Worm (Caenorhabditis elegans) whole organism, young adult: ENCODE data around the gene srt-39.

Experiments used
- T26A5.8 ChIP-seq: sonication (generic microtip); optimal IDR thresholded peaks from 2 replicates; lab custom pipeline; 2016; ENCODE audit warnings: missing genetic modification characterization, missing compliant biosample characterization
- aptf-2 ChIP-seq: fragments of 200-800 bp; sonication (Bioruptor generic); conservative IDR thresholded peaks from 2 replicates; pipeline ENCODE4 v1.3.6; 2022; ENCODE audit warnings: missing genetic modification reagents, missing genetic modification characterization, missing compliant biosample characterization
- athp-1 ChIP-seq: sonication (generic microtip); optimal IDR thresholded peaks from 2 replicates; lab custom pipeline; 2017; ENCODE audit warnings: mild to moderate bottlenecking, missing genetic modification characterization, missing compliant biosample characterization
- ceh-79 ChIP-seq: sonication (generic microtip); optimal IDR thresholded peaks from 2 replicates; lab custom pipeline; 2017; ENCODE audit warnings: mild to moderate bottlenecking, missing genetic modification characterization, missing compliant biosample characterization
- dpl-1 ChIP-seq: fragments of 150-350 bp; optimal IDR thresholded peaks from 2 replicates; lab custom pipeline; 2014; ENCODE audit warnings: missing biosample characterization, missing genetic modification reagents, missing genetic modification characterization
- ekl-4 ChIP-seq: fragments of 200-800 bp; sonication (Bioruptor generic); IDR thresholded peaks from 2 replicates; pipeline ENCODE4 v1.3.6; 2022; ENCODE audit warnings: missing genetic modification reagents, missing genetic modification characterization, missing compliant biosample characterization
- nfya-2 ChIP-seq: fragments of 200-800 bp; sonication (Bioruptor generic); IDR thresholded peaks from 2 replicates; pipeline ENCODE4 v1.3.6; 2022; ENCODE audit warnings: missing genetic modification reagents, missing genetic modification characterization, missing compliant biosample characterization
- pbrm-1 ChIP-seq: fragments of 200-800 bp; sonication (Bioruptor generic); IDR thresholded peaks from 2 replicates; pipeline ENCODE4 v1.3.6; 2022; ENCODE audit warnings: missing genetic modification reagents, missing genetic modification characterization, missing compliant biosample characterization
- rcor-1 ChIP-seq: fragments of 200-800 bp; sonication (Bioruptor generic); IDR thresholded peaks from 2 replicates; pipeline ENCODE4 v1.3.6; 2022; ENCODE audit warnings: missing genetic modification reagents, missing genetic modification characterization, missing compliant biosample characterization
- snpc-3.4 ChIP-seq: sonication (generic microtip); optimal IDR thresholded peaks from 2 replicates; lab custom pipeline; 2017; ENCODE audit warnings: missing genetic modification characterization, mild to moderate bottlenecking, missing compliant biosample characterization, antibody characterized with exemption, moderate library complexity, missing genotype, missing genetic modification reagents
- unc-62 ChIP-seq: fragments of 150-350 bp; optimal IDR thresholded peaks from 2 replicates; lab custom pipeline; 2014; ENCODE audit warnings: missing biosample characterization, missing genetic modification reagents, missing genetic modification characterization

DNA sequence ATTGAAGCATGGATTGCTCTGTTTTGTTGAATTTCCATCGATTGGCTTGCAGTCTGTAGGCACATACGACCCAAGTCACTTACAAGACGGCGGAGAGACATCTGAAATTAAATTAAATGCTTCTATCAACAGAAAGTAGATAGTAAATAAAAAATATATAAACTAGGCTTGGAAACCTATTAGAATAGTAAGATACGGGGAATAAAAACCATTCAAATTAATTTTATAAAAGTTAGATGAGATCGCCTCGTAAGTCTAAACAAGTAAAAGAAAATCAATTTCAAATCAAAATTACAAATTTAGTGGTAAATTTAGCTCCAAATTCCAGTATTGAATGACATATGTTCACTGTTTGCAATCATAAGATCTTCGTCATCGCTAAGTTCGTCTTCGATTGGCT, 9.8 kb downstream of the srt-39 start, which contains the start of gene mrps-11:
- no peak for TF ChIP-seq dpl-1
- no peak for TF ChIP-seq aptf-2 (GFP tag; lab: Robert Waterston, UW)
- TF ChIP-seq unc-62 (GFP tag; lab: Kevin White, UChicago), result no peak
- TF ChIP-seq rcor-1 (GFP tag; lab: Robert Waterston, UW), result no peak
- TF ChIP-seq T26A5.8 (tag; lab: Kevin White, UChicago), result no peak
- TF ChIP-seq pbrm-1 (GFP tag; lab: Robert Waterston, UW), result no peak
- no peak for TF ChIP-seq snpc-3.4
- no peak for TF ChIP-seq ekl-4 (GFP tag; lab: Robert Waterston, UW)
- TF ChIP-seq nfya-2, result no peak
- no peak for TF ChIP-seq ceh-79 (tag; lab: Kevin White, UChicago)
- no peak for TF ChIP-seq athp-1
